Worm (Caenorhabditis elegans): ENCODE measurements around the gene tofu-2.

The tofu-2 gene

ce11 chrV:7047512-7047911 lies 3.5 kb downstream of the tofu-2 start, which contains the start of gene F20A1.8 (continued):
- TF ChIP-seq ceh-82 (tag; optimal IDR thresholded peaks at IDR 0.05): no peak
- no peak for TF ChIP-seq elt-2 (tag; optimal IDR thresholded peaks at IDR 0.05)

- TF ChIP-seq lin-35 (GFP tag; optimal IDR thresholded peaks at IDR 0.05) (no peak), C34B4.2 (tag; optimal IDR thresholded peaks at IDR 0.05) (no peak), elt-3 (tag; optimal IDR thresholded peaks at IDR 0.05) (no peak), lin-15B (tag; optimal IDR thresholded peaks at IDR 0.05) (no peak), ztf-11 (tag; optimal IDR thresholded peaks at IDR 0.05) (no peak), lin-14 (GFP tag; optimal IDR thresholded peaks at IDR 0.05) (no peak), fkh-10 (GFP tag; optimal IDR thresholded peaks at IDR 0.05) (no peak), skn-1 (tag; optimal IDR thresholded peaks at IDR 0.05) (no peak)
Observed at ce11 chrV:7046005-7046404, 5.0 kb downstream of the tofu-2 start, which contains the start of gene F20A1.2. Gene F20A1.2 (plus strand): TSS chrV:7046305.

- no peak for TF ChIP-seq dpl-1 (GFP tag; optimal IDR thresholded peaks at IDR 0.05)
- no peak for TF ChIP-seq isw-1 (GFP tag; IDR thresholded peaks at IDR 0.05)
- no peak for TF ChIP-seq nhr-71 (tag; optimal IDR thresholded peaks at IDR 0.05)
- TF ChIP-seq elt-2 (tag; optimal IDR thresholded peaks at IDR 0.05): no peak
- no peak for TF ChIP-seq hlh-4 (tag; optimal IDR thresholded peaks at IDR 0.05)
- TF ChIP-seq nhr-28 (tag; optimal IDR thresholded peaks at IDR 0.05): no peak
- no peak for TF ChIP-seq mep-1 (tag; optimal IDR thresholded peaks at IDR 0.05)
- no peak for TF ChIP-seq nhr-20 (tag; optimal IDR thresholded peaks at IDR 0.05)
- no peak for TF ChIP-seq ceh-82 (tag; optimal IDR thresholded peaks at IDR 0.05)
- no peak for TF ChIP-seq pag-3 (tag; optimal IDR thresholded peaks at IDR 0.05; ENCODE audit: borderline replicate concordance, insufficient read depth)
- no peak for TF ChIP-seq mdl-1 (tag; optimal IDR thresholded peaks at IDR 0.05)
- no peak for TF ChIP-seq lin-13 (GFP tag; optimal IDR thresholded peaks at IDR 0.05)
- TF ChIP-seq nhr-237 (tag; optimal IDR thresholded peaks at IDR 0.05): no peak
- no peak for TF ChIP-seq nhr-90 (tag; optimal IDR thresholded peaks at IDR 0.05; ENCODE audit: poor library complexity)
- TF ChIP-seq nhr-19 (GFP tag; conservative IDR thresholded peaks at IDR 0.05): no peak
- no peak for TF ChIP-seq lin-35 (GFP tag; optimal IDR thresholded peaks at IDR 0.05)
- no peak for TF ChIP-seq nhr-47 (tag; optimal IDR thresholded peaks at IDR 0.05)
Observed at ce11 chrV:7036475-7036874, 14.6 kb downstream of the tofu-2 start, which contains the start of gene twk-11. Gene twk-11 (minus strand): TSS chrV:7036575.

- TF ChIP-seq skn-1 (tag; optimal IDR thresholded peaks at IDR 0.05) (no peak), dsc-1 (tag; optimal IDR thresholded peaks at IDR 0.05) (no peak), ets-5 (GFP tag; IDR thresholded peaks at IDR 0.05) (no peak), grh-1 (GFP tag; IDR thresholded peaks at IDR 0.05) (no peak), egl-13 (tag; optimal IDR thresholded peaks at IDR 0.05) (no peak), Y116A8C.19 (tag; optimal IDR thresholded peaks at IDR 0.05; ENCODE audit: borderline replicate concordance) (no peak), fkh-4 (tag; optimal IDR thresholded peaks at IDR 0.05; ENCODE audit: borderline replicate concordance) (no peak), nhr-20 (tag; optimal IDR thresholded peaks at IDR 0.05) (no peak), snpc-4 (tag; optimal IDR thresholded peaks at IDR 0.05) (no peak), efl-1 (optimal IDR thresholded peaks at IDR 0.05) (no peak), efl-1 (GFP tag; optimal IDR thresholded peaks at IDR 0.05 in 1 of 2) (no peak), lin-15B (tag; optimal IDR thresholded peaks at IDR 0.05) (no peak), sup-37 (GFP tag; optimal IDR thresholded peaks at IDR 0.05) (no peak), snu-23 (GFP tag; optimal IDR thresholded peaks at IDR 0.05) (no peak), fos-1 (tag; optimal IDR thresholded peaks at IDR 0.05) (no peak), swsn-7 (tag; optimal IDR thresholded peaks at IDR 0.05) (no peak), vab-15 (tag; optimal IDR thresholded peaks at IDR 0.05) (no peak)
Observed at ce11 chrV:7027055-7027454, 24.0 kb downstream of the tofu-2 start, which contains the start of gene F20A1.6. Gene F20A1.6 (minus strand): TSS chrV:7027155.

Data from whole organism, L1 larva.